Worm (Caenorhabditis elegans): ENCODE data around the gene nipa-1.

DNA sequence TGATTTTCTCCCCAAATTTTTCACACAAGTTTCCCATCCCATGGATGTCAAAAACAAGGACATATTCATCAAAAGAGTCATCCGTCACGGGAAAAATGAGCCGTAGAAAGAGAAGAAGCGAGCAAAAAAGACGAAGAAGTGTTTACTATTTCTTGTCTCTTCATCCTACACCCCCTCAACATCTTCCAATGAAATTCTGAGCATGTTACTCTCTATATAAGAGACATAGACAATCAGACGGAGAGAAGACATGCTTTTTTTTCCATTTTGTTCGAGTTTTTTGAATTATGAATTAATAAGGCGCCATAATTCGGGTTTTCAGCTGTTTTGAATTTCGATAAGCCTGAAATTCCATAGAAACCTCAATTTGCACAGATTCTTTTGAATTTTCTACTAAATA, 30.8 kb downstream of the nipa-1 start:
- TF ChIP-seq dao-5 (tag; optimal IDR thresholded peaks at IDR 0.05) (no peak), him-1 (tag; optimal IDR thresholded peaks at IDR 0.05) (no peak)

Data from whole organism, L4/young adult.